Fruit fly (Drosophila melanogaster): ENCODE data around the gene Eogt.

Gene Eogt

dm6 chr2L:2380805-2381204 lies at the start of gene Eogt (continued):
- TF ChIP-seq BEAF-32 (GFP tag; optimal IDR thresholded peaks at IDR 0.05), result peak; percentile 44
- no peak for TF ChIP-seq NK7.1 (GFP tag; optimal IDR thresholded peaks at IDR 0.05)
- peak; percentile 96 for TF ChIP-seq esg (GFP tag; conservative IDR thresholded peaks at IDR 0.05)
- peak; percentile 96 for TF ChIP-seq CG7839 (tag; optimal IDR thresholded peaks at IDR 0.05)
- TF ChIP-seq CG15601 (tag; optimal IDR thresholded peaks at IDR 0.05), result peak; percentile 91
- TF ChIP-seq gce (GFP tag; IDR thresholded peaks at IDR 0.05), result peak; percentile 95
- TF ChIP-seq Fer3 (tag; optimal IDR thresholded peaks at IDR 0.05), result peak; percentile 89
- TF ChIP-seq ken (GFP tag; IDR thresholded peaks at IDR 0.05), result peak; percentile 98
- TF ChIP-seq Antp (GFP tag; optimal IDR thresholded peaks at IDR 0.05), result peak; percentile 45
- peak; percentile 76 for TF ChIP-seq slou (GFP tag; optimal IDR thresholded peaks at IDR 0.05)
- peak; percentile 83 for TF ChIP-seq caup (GFP tag; optimal IDR thresholded peaks at IDR 0.05; ENCODE audit: severe bottlenecking)
- peak; percentile 89 for TF ChIP-seq CG7556 (GFP tag; optimal IDR thresholded peaks at IDR 0.05)
- peak; percentile 90 for TF ChIP-seq onecut (GFP tag; IDR thresholded peaks at IDR 0.05)
- TF ChIP-seq cwo (GFP tag; optimal IDR thresholded peaks at IDR 0.05), result peak; percentile 70
- peak; percentile 94 for TF ChIP-seq Sox102F (GFP tag; optimal IDR thresholded peaks at IDR 0.05)
- TF ChIP-seq H2.0 (GFP tag; IDR thresholded peaks at IDR 0.05), result peak; percentile 98
- TF ChIP-seq Taf1 (GFP tag; IDR thresholded peaks at IDR 0.05), result peak; percentile 89
- peak; percentile 37 for TF ChIP-seq CHES-1-like (GFP tag; optimal IDR thresholded peaks at IDR 0.05)
- peak; percentile 93 for TF ChIP-seq gcm (GFP tag; optimal IDR thresholded peaks at IDR 0.05)
- TF ChIP-seq aop (GFP tag; IDR thresholded peaks at IDR 0.05), result peak; percentile 84; the same call in 1 of the 2 replicates
- peak; percentile 58 for TF ChIP-seq Side (GFP tag; optimal IDR thresholded peaks at IDR 0.05)
- peak; percentile 96 for TF ChIP-seq Ssrp (tag; optimal IDR thresholded peaks at IDR 0.05)
- peak; percentile 69 for TF ChIP-seq Deaf1 (tag; optimal IDR thresholded peaks at IDR 0.05)
- TF ChIP-seq toy (GFP tag; IDR thresholded peaks at IDR 0.05), result peak; percentile 88
- peak; percentile 50 for TF ChIP-seq CG7987 (GFP tag; optimal IDR thresholded peaks at IDR 0.05)
- peak; percentile 83 for TF ChIP-seq CG7271 (tag; optimal IDR thresholded peaks at IDR 0.05)
- peak; percentile 98 for TF ChIP-seq chm (GFP tag; IDR thresholded peaks at IDR 0.05)
- TF ChIP-seq CG6854 (GFP tag; optimal IDR thresholded peaks at IDR 0.05), result peak; percentile 51
- peak; percentile 32 for TF ChIP-seq emc (GFP tag; optimal IDR thresholded peaks at IDR 0.05)
- TF ChIP-seq stwl (tag; optimal IDR thresholded peaks at IDR 0.05), result peak; percentile 72
- TF ChIP-seq ind (GFP tag; optimal IDR thresholded peaks at IDR 0.05), result peak; percentile 85
- TF ChIP-seq CG8359 (GFP tag; optimal IDR thresholded peaks at IDR 0.05; ENCODE audit: borderline replicate concordance), result no peak
- peak; percentile 70 for TF ChIP-seq CG6654 (GFP tag; optimal IDR thresholded peaks at IDR 0.05)
- no peak for TF ChIP-seq eve (GFP tag; optimal IDR thresholded peaks at IDR 0.05)
- peak; percentile 94 for TF ChIP-seq Abd-B (GFP tag; optimal IDR thresholded peaks at IDR 0.05)
- peak; percentile 93 for TF ChIP-seq Chrac-16 (GFP tag; optimal IDR thresholded peaks at IDR 0.05)
- TF ChIP-seq CG11696 (GFP tag; IDR thresholded peaks at IDR 0.05), result peak; percentile 100
- TF ChIP-seq E2f2 (GFP tag; IDR thresholded peaks at IDR 0.05), result peak; percentile 79
- peak; percentile 27 for TF ChIP-seq gro (GFP tag; optimal IDR thresholded peaks at IDR 0.05)
- peak; percentile 97 for TF ChIP-seq unpg (GFP tag; optimal IDR thresholded peaks at IDR 0.05)
- TF ChIP-seq CG42726 (GFP tag; IDR thresholded peaks at IDR 0.05; ENCODE audit: partially characterized antibody), result no peak
- no peak for TF ChIP-seq mld (GFP tag; IDR thresholded peaks at IDR 0.05; ENCODE audit: partially characterized antibody)
- peak; percentile 86 for TF ChIP-seq chn (GFP tag; optimal IDR thresholded peaks at IDR 0.05)
- peak; percentile 96 for TF ChIP-seq lmd (GFP tag; IDR thresholded peaks at IDR 0.05)
- peak; percentile 99 for TF ChIP-seq row (GFP tag; IDR thresholded peaks at IDR 0.05)
- no peak for TF ChIP-seq sna (GFP tag; IDR thresholded peaks at IDR 0.05; ENCODE audit: partially characterized antibody)
- TF ChIP-seq Hr51 (GFP tag; optimal IDR thresholded peaks at IDR 0.05), result peak; percentile 63 to 92
- TF ChIP-seq CG15073 (GFP tag; optimal IDR thresholded peaks at IDR 0.05), result peak; percentile 60
- TF ChIP-seq C15 (GFP tag; IDR thresholded peaks at IDR 0.05), result peak; percentile 71; the same call in 1 of the 3 replicates
- TF ChIP-seq Doc3 (GFP tag; IDR thresholded peaks at IDR 0.05; ENCODE audit: partially characterized antibody), result no peak

Measured in whole organism, embryonic.